Fruit fly (Drosophila melanogaster) whole organism, embryonic: ENCODE measurements around the gene cv-c.

Source experiments
- Antp ChIP-seq: fragments of 200-800 bp; sonication (Bioruptor generic); optimal IDR thresholded peaks from 3 replicates; lab custom pipeline; 2016; ENCODE audit warnings: missing biosample characterization, missing genetic modification characterization
- BEAF-32 ChIP-seq: fragments of 200-800 bp; sonication (Bioruptor generic); optimal IDR thresholded peaks from 3 replicates; lab custom pipeline; 2017; ENCODE audit warnings: missing biosample characterization, missing genetic modification characterization, mild to moderate bottlenecking, moderate library complexity, missing genetic modification reagents
- CG10274 ChIP-seq: fragments of 200-800 bp; sonication (Bioruptor generic); optimal IDR thresholded peaks from 3 replicates; lab custom pipeline; 2017; ENCODE audit warnings: missing biosample characterization, mild to moderate bottlenecking, missing genetic modification characterization
- CG13624 ChIP-seq: fragments of 200-800 bp; sonication (Bioruptor generic); optimal IDR thresholded peaks from 2 replicates; lab custom pipeline; 2016; ENCODE audit warnings: missing biosample characterization, missing genetic modification characterization
- CG14710 ChIP-seq: fragments of 200-800 bp; sonication (Bioruptor generic); optimal IDR thresholded peaks from 3 replicates; lab custom pipeline; 2019; ENCODE audit warnings: missing biosample characterization, mild to moderate bottlenecking, missing genetic modification characterization, moderate library complexity
- CG15696 ChIP-seq: fragments of 200-800 bp; sonication (Bioruptor generic); optimal IDR thresholded peaks from 2 replicates; lab custom pipeline; 2019; ENCODE audit warnings: missing biosample characterization, mild to moderate bottlenecking, missing genetic modification characterization, moderate library complexity
- CG16779 ChIP-seq: fragments of 200-800 bp; sonication (Bioruptor generic); IDR thresholded peaks from 2 replicates; pipeline ENCODE4 v1.3.6; 2022; ENCODE audit warnings: missing biosample characterization, missing genetic modification characterization
- CG16815 ChIP-seq: fragments of 200-800 bp; sonication (Bioruptor generic); optimal IDR thresholded peaks from 3 replicates; lab custom pipeline; 2017; ENCODE audit warnings: missing biosample characterization, mild to moderate bottlenecking, missing genetic modification characterization
- CG17328 ChIP-seq: fragments of 200-800 bp; sonication (Bioruptor generic); IDR thresholded peaks from 2 replicates; pipeline ENCODE4 v1.3.6; 2022; ENCODE audit warnings: missing biosample characterization, missing genetic modification characterization
- CG17912 ChIP-seq: fragments of 200-800 bp; sonication (Bioruptor generic); optimal IDR thresholded peaks from 2 replicates; lab custom pipeline; 2018; ENCODE audit warnings: missing biosample characterization, mild to moderate bottlenecking, missing genetic modification characterization
- CG2116 ChIP-seq: fragments of 200-800 bp; sonication (Bioruptor generic); optimal IDR thresholded peaks from 3 replicates; lab custom pipeline; 2018; ENCODE audit warnings: missing biosample characterization, mild to moderate bottlenecking, missing genetic modification characterization
- CG31224 ChIP-seq: fragments of 200-800 bp; sonication (Bioruptor generic); IDR thresholded peaks from 2 replicates; pipeline ENCODE4 v1.3.6; 2022; ENCODE audit warnings: missing biosample characterization, missing genetic modification characterization
- CG31365 ChIP-seq: fragments of 200-800 bp; sonication (Bioruptor generic); optimal IDR thresholded peaks from 2 replicates; lab custom pipeline; 2018; ENCODE audit warnings: missing biosample characterization, mild to moderate bottlenecking, missing genetic modification characterization
- CG3838 ChIP-seq: fragments of 200-800 bp; sonication (Bioruptor generic); optimal IDR thresholded peaks from 3 replicates; lab custom pipeline; 2016; ENCODE audit warnings: missing biosample characterization, missing genetic modification characterization
- CG6175 ChIP-seq: fragments of 200-800 bp; sonication (Bioruptor generic); IDR thresholded peaks from 3 replicates; pipeline ENCODE4 v1.3.6; 2022; ENCODE audit warnings: missing biosample characterization, missing genetic modification characterization
- CG6854 ChIP-seq: fragments of 200-800 bp; sonication (Bioruptor generic); optimal IDR thresholded peaks from 3 replicates; lab custom pipeline; 2017; ENCODE audit warnings: missing biosample characterization, mild to moderate bottlenecking, missing genetic modification characterization
- CG7928 ChIP-seq: fragments of 200-800 bp; sonication (Bioruptor generic); optimal IDR thresholded peaks from 2 replicates; lab custom pipeline; 2017; ENCODE audit warnings: missing biosample characterization, mild to moderate bottlenecking, missing genetic modification characterization
- CG8944 ChIP-seq: fragments of 200-800 bp; sonication (Bioruptor generic); optimal IDR thresholded peaks from 3 replicates; lab custom pipeline; 2016; ENCODE audit warnings: missing biosample characterization, missing genetic modification characterization
- CG9609 ChIP-seq: fragments of 200-800 bp; sonication (Bioruptor generic); optimal IDR thresholded peaks from 3 replicates; lab custom pipeline; 2016; ENCODE audit warnings: missing biosample characterization, missing genetic modification characterization
- CG9932 ChIP-seq: fragments of 200-800 bp; sonication (Bioruptor generic); IDR thresholded peaks from 2 replicates; pipeline ENCODE4 v1.3.6; 2022; ENCODE audit warnings: missing biosample characterization, missing genetic modification characterization
- CoRest ChIP-seq: fragments of 200-800 bp; sonication (Bioruptor generic); optimal IDR thresholded peaks from 3 replicates; lab custom pipeline; 2018; ENCODE audit warnings: missing biosample characterization, mild to moderate bottlenecking, missing genetic modification characterization, moderate library complexity
- Eip74EF ChIP-seq, 2 experiments: fragments of 200-800 bp in 1 of 2; fragments of >200 bp in 1 of 2; sonication (Bioruptor generic) in 1 of 2; optimal IDR thresholded peaks; 2 replicates each; lab custom pipeline; 2017 to 2019; ENCODE audit warnings: missing biosample characterization in 2 of 2, missing genetic modification characterization in 2 of 2, mild to moderate bottlenecking in 1 of 2, moderate library complexity in 1 of 2
- Ets97D ChIP-seq: fragments of 200-800 bp; sonication (Bioruptor generic); optimal IDR thresholded peaks from 3 replicates; lab custom pipeline; 2016; ENCODE audit warnings: missing biosample characterization, missing genetic modification characterization
- GATAe ChIP-seq: fragments of 200-800 bp; sonication (Bioruptor generic); conservative IDR thresholded peaks from 2 replicates; pipeline ENCODE4 v1.3.6; 2022; ENCODE audit warnings: missing biosample characterization, missing genetic modification characterization
- HLH4C ChIP-seq: fragments of 200-800 bp; sonication (Bioruptor generic); IDR thresholded peaks from 3 replicates; pipeline ENCODE4 v1.3.6; 2022; ENCODE audit warnings: missing biosample characterization, missing genetic modification characterization; ENCODE audit not compliant: partially characterized antibody
- Hand ChIP-seq: fragments of 200-800 bp; sonication (Bioruptor generic); optimal IDR thresholded peaks from 2 replicates; lab custom pipeline; 2017; ENCODE audit warnings: mild to moderate bottlenecking, missing biosample characterization, missing genetic modification reagents, missing genetic modification characterization
- Hey ChIP-seq: fragments of 200-800 bp; sonication (Bioruptor generic); optimal IDR thresholded peaks from 3 replicates; lab custom pipeline; 2018; ENCODE audit warnings: missing biosample characterization, mild to moderate bottlenecking, missing genetic modification characterization
- Hr39 ChIP-seq: fragments of >200 bp; optimal IDR thresholded peaks from 2 replicates; lab custom pipeline; 2017
- Hr78 ChIP-seq, 2 experiments: fragments of 200-800 bp in 1 of 2; fragments of >200 bp in 1 of 2; sonication (Bioruptor generic) in 1 of 2; optimal IDR thresholded peaks; 2 replicates each; lab custom pipeline; 2017 to 2019; ENCODE audit warnings: missing biosample characterization in 2 of 2, missing genetic modification characterization in 2 of 2, mild to moderate bottlenecking in 1 of 2, moderate library complexity in 1 of 2
- Mrtf ChIP-seq: fragments of 200-800 bp; sonication (Bioruptor generic); IDR thresholded peaks from 3 replicates; pipeline ENCODE4 v1.3.6; 2022; ENCODE audit warnings: missing biosample characterization, missing genetic modification characterization
- Nf-YA ChIP-seq: fragments of 200-800 bp; sonication (Bioruptor generic); IDR thresholded peaks from 2 replicates; pipeline ENCODE4 v1.3.6; 2022; ENCODE audit warnings: missing biosample characterization, missing genetic modification characterization
- Oaz ChIP-seq: fragments of 200-800 bp; sonication (Bioruptor generic); IDR thresholded peaks from 2 replicates; pipeline ENCODE4 v1.3.6; 2022; ENCODE audit warnings: missing biosample characterization, missing genetic modification characterization
- Optix ChIP-seq: fragments of 200-800 bp; sonication (Bioruptor generic); IDR thresholded peaks from 3 replicates; pipeline ENCODE4 v1.3.6; 2022; ENCODE audit warnings: missing biosample characterization, missing genetic modification characterization
- Pdp1 ChIP-seq, 2 experiments: fragments of 200-800 bp; sonication (Bioruptor generic); optimal IDR thresholded peaks; 3 replicates each; lab custom pipeline; 2016; ENCODE audit warnings: missing biosample characterization in 2 of 2, missing genetic modification characterization in 2 of 2, mild to moderate bottlenecking in 1 of 2, moderate library complexity in 1 of 2
- Sox102F ChIP-seq: fragments of 200-800 bp; sonication (Bioruptor generic); optimal IDR thresholded peaks from 2 replicates; lab custom pipeline; 2018; ENCODE audit warnings: missing biosample characterization, mild to moderate bottlenecking, missing genetic modification characterization, moderate library complexity
- Sry-β ChIP-seq: fragments of 200-800 bp; sonication (Bioruptor generic); optimal IDR thresholded peaks from 2 replicates; lab custom pipeline; 2018; ENCODE audit warnings: missing biosample characterization, mild to moderate bottlenecking, missing genetic modification characterization, moderate library complexity
- chinmo ChIP-seq: fragments of 200-800 bp; sonication (Bioruptor generic); IDR thresholded peaks from 4 replicates; pipeline ENCODE4 v1.3.6; 2022; ENCODE audit warnings: missing biosample characterization, missing genetic modification characterization; ENCODE audit not compliant: partially characterized antibody
- dmrt99B ChIP-seq: fragments of 200-800 bp; sonication (Bioruptor generic); optimal IDR thresholded peaks from 2 replicates; lab custom pipeline; 2018; ENCODE audit warnings: missing biosample characterization, mild to moderate bottlenecking, missing genetic modification characterization, moderate library complexity
- eve ChIP-seq, 2 experiments: fragments of >200 bp; optimal IDR thresholded peaks; 2 replicates each; lab custom pipeline; 2017; ENCODE audit warnings: missing biosample characterization in 2 of 2, missing genetic modification characterization in 2 of 2
- fu2 ChIP-seq: fragments of 200-800 bp; sonication (Bioruptor generic); optimal IDR thresholded peaks from 2 replicates; lab custom pipeline; 2016; ENCODE audit warnings: missing biosample characterization, missing genetic modification characterization
- gcm ChIP-seq: fragments of 200-800 bp; sonication (Bioruptor generic); optimal IDR thresholded peaks from 2 replicates; lab custom pipeline; 2019; ENCODE audit warnings: missing biosample characterization, mild to moderate bottlenecking, missing genetic modification characterization, moderate library complexity
- hbn ChIP-seq: fragments of 200-800 bp; sonication (Bioruptor generic); IDR thresholded peaks from 2 replicates; pipeline ENCODE4 v1.3.6; 2022; ENCODE audit warnings: missing biosample characterization, missing genetic modification characterization; ENCODE audit not compliant: partially characterized antibody
- luna ChIP-seq: fragments of 200-800 bp; sonication (Bioruptor generic); optimal IDR thresholded peaks from 2 replicates; lab custom pipeline; 2016; ENCODE audit warnings: missing biosample characterization, missing genetic modification characterization
- nerfin-1 ChIP-seq: fragments of 200-800 bp; sonication (Bioruptor generic); optimal IDR thresholded peaks from 3 replicates; lab custom pipeline; 2019; ENCODE audit warnings: missing biosample characterization, mild to moderate bottlenecking, missing genetic modification characterization, moderate library complexity
- otp ChIP-seq: fragments of 200-800 bp; sonication (Bioruptor generic); IDR thresholded peaks from 3 replicates; pipeline ENCODE4, ENCODE4 v1.3.6; 2022; ENCODE audit warnings: missing biosample characterization, missing genetic modification characterization
- peb ChIP-seq: fragments of 200-800 bp; sonication (Bioruptor generic); IDR thresholded peaks from 2 replicates; pipeline ENCODE4 v1.3.6; 2022; ENCODE audit warnings: missing biosample characterization, missing genetic modification characterization
- rib ChIP-seq: fragments of 200-800 bp; sonication (Bioruptor generic); IDR thresholded peaks from 2 replicates; pipeline ENCODE4 v1.3.6; 2022; ENCODE audit warnings: missing biosample characterization, missing genetic modification characterization
- sob ChIP-seq: fragments of 200-800 bp; sonication (Bioruptor generic); IDR thresholded peaks from 2 replicates; pipeline ENCODE4 v1.3.6; 2022; ENCODE audit warnings: missing biosample characterization, missing genetic modification characterization
- unpg ChIP-seq: fragments of 200-800 bp; sonication (Bioruptor generic); optimal IDR thresholded peaks from 3 replicates; lab custom pipeline; 2018; ENCODE audit warnings: missing biosample characterization, mild to moderate bottlenecking, missing genetic modification characterization, moderate library complexity

cv-c gene

DNA sequence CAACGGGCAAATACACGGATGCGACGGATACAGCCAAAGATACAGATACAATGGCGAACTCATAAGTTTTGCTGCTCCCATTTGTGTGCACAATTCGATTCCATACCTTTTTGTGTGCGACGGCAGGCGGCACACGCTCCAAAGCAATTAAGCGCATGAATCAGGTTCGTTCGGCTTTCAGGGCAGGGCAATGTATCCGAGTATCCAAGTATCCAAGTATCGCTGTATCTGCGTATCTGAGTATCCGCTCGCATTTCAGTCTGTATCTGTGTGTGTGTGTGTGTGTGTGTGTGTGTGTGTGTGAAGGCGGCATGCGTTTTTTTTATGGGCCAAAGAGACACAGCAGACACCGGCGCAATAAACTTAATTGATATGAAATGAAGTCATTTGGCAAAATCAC is 118.3 kb downstream of the cv-c start (continued):
- TF ChIP-seq sob (GFP tag; lab: Robert Waterston, UW) (peak; percentile 9; the same call in 1 of the 2 replicates), Eip74EF (GFP tag; optimal IDR thresholded peaks at IDR 0.05; lab: Kevin White, UChicago) (no peak), luna (GFP tag; lab: Kevin White, UChicago) (no peak), CG9609 (no peak), HLH4C (GFP tag; lab: Robert Waterston, UW) (no peak), CG16779 (no peak), GATAe (GFP tag; lab: Robert Waterston, UW) (no peak), Optix (GFP tag; lab: Robert Waterston, UW) (no peak), Hey (tag; lab: Kevin White, UChicago) (peak; percentile 18), CG6854 (no peak), hbn (GFP tag; lab: Robert Waterston, UW) (no peak), Hand (GFP tag; lab: Kevin White, UChicago) (no peak), CG16815 (GFP tag; lab: Kevin White, UChicago) (no peak), Ets97D (GFP tag; lab: Kevin White, UChicago) (no peak), CG7928 (GFP tag; lab: Kevin White, UChicago) (no peak), CG17912 (GFP tag; lab: Kevin White, UChicago) (no peak), chinmo (0 out of 4 replicates have a peak, but pooled peaks have one; percentile 42), CG31224 (GFP tag; lab: Robert Waterston, UW) (no peak), CG14710 (no peak)

DNA sequence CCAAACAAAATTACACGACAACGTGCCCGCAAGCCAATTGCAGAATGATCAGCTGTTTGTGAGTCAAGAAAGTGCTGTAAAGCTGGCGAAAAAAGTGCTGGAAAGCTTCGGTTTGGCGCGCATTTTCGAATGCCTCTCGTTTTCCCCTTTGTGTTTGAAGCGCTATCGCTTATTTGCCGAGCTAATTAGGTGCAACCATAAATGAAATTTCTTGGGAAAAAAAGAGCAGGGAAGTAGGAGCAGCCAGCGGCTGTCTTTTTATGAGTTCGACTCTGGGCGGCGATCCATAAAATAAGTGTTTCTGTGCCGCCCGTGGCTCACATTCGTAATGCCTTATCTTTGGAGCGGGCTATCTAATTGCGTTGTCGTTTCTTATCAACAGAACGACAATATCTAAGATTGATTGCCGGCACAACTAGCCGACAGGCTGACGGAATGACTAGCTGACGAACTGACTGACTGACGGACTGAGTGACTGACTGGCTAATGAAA is 119.7 kb downstream of the cv-c start, which contains the start of gene Dnaaf5:
TSS of gene Dnaaf5 (minus strand) at position 46 of the 492 bp plus-strand sequence.
- TF ChIP-seq luna (GFP tag; lab: Kevin White, UChicago) (peak; percentile 12), CG17328 (GFP tag; lab: Robert Waterston, UW) (peak; percentile 18; the same call in 1 of the 2 replicates), CG2116 (GFP tag; lab: Kevin White, UChicago) (no peak), eve (GFP tag; optimal IDR thresholded peaks at IDR 0.05; lab: Kevin White, UChicago) (no peak), sob (GFP tag; lab: Robert Waterston, UW) (peak; percentile 31; the same call in 1 of the 2 replicates), fu2 (GFP tag; lab: Kevin White, UChicago) (no peak), Mrtf (GFP tag; lab: Robert Waterston, UW) (no peak), CG10274 (GFP tag; lab: Kevin White, UChicago) (no peak), Sry-β (GFP tag; lab: Kevin White, UChicago) (no peak), Hr39 (lab: Kevin White, UChicago) (no peak), CG15696 (tag; lab: Kevin White, UChicago) (no peak), unpg (GFP tag; lab: Kevin White, UChicago) (peak; percentile 17), CG6175 (GFP tag; lab: Robert Waterston, UW) (peak; percentile 48; the same call in 1 of the 3 replicates), CoRest (tag; lab: Kevin White, UChicago) (no peak), Hr78 (GFP tag; optimal IDR thresholded peaks at IDR 0.05; lab: Kevin White, UChicago) (peak in 1 of 2 experiments; percentile 42), Optix (GFP tag; lab: Robert Waterston, UW) (no peak), dmrt99B (tag; lab: Kevin White, UChicago) (no peak), gcm (no peak), peb (GFP tag; lab: Robert Waterston, UW) (no peak), Nf-YA (GFP tag; lab: Robert Waterston, UW) (no peak), BEAF-32 (GFP tag; lab: Kevin White, UChicago) (no peak), CG13624 (peak; percentile 13), HLH4C (GFP tag; lab: Robert Waterston, UW) (no peak), Oaz (GFP tag; lab: Robert Waterston, UW) (no peak), Sox102F (GFP tag; lab: Kevin White, UChicago) (no peak), CG8944 (GFP tag; lab: Kevin White, UChicago) (no peak), CG9932 (GFP tag; lab: Robert Waterston, UW) (peak; percentile 31; the same call in 1 of the 2 replicates), Antp (no peak), CG3838 (GFP tag; lab: Kevin White, UChicago) (no peak), nerfin-1 (tag; lab: Kevin White, UChicago) (no peak), otp (GFP tag; lab: Robert Waterston, UW) (peak; percentile 68; the same call in 2 of the 3 replicates), CG31365 (tag; lab: Kevin White, UChicago) (no peak), Pdp1 (GFP tag; optimal IDR thresholded peaks at IDR 0.05; lab: Kevin White, UChicago) (peak; percentile 22 to 62), rib (GFP tag; lab: Robert Waterston, UW) (no peak)
